Worm (Caenorhabditis elegans) whole organism, L1 larva: Measurements from ENCODE around the gene drp-1.

Experiments
- F16B12.6 ChIP-seq: fragments of 150-350 bp; optimal IDR thresholded peaks from 2 replicates; lab custom pipeline; 2014; ENCODE audit warnings: missing biosample characterization, missing genetic modification characterization
- Y116A8C.19 ChIP-seq: sonication (generic microtip); optimal IDR thresholded peaks from 2 replicates; lab custom pipeline; 2016; ENCODE audit warnings: missing compliant biosample characterization, missing genetic modification characterization, borderline replicate concordance
- aly-2 ChIP-seq: fragments of 150-350 bp; optimal IDR thresholded peaks from 2 replicates; lab custom pipeline; 2014; ENCODE audit warnings: missing biosample characterization, missing genetic modification characterization
- blmp-1 ChIP-seq: fragments of 150-350 bp; optimal IDR thresholded peaks from 2 replicates; lab custom pipeline; 2014; ENCODE audit warnings: missing biosample characterization, missing genetic modification characterization
- ceh-82 ChIP-seq, 3 experiments: fragments of 150-350 bp in 1 of 3; sonication (generic microtip) in 2 of 3; optimal IDR thresholded peaks; 2 replicates each; lab custom pipeline; 2014 to 2017; ENCODE audit warnings: missing biosample characterization in 3 of 3, missing genetic modification characterization in 3 of 3
- ces-1 ChIP-seq: fragments of 150-350 bp; optimal IDR thresholded peaks from 2 replicates; lab custom pipeline; 2014; ENCODE audit warnings: missing biosample characterization, missing genetic modification reagents, missing genetic modification characterization
- dpl-1 ChIP-seq, 3 experiments: fragments of 150-350 bp in 2 of 3; sonication (generic microtip) in 1 of 3; optimal IDR thresholded peaks; 2 replicates each; lab custom pipeline; 2014 to 2017; ENCODE audit warnings: missing biosample characterization in 3 of 3, missing genetic modification characterization in 3 of 3, missing genetic modification reagents in 3 of 3
- dsc-1 ChIP-seq: sonication (generic microtip); optimal IDR thresholded peaks from 2 replicates; lab custom pipeline; 2016; ENCODE audit warnings: mild to moderate bottlenecking, missing genetic modification characterization, missing compliant biosample characterization
- efl-1 ChIP-seq, 4 experiments: fragments of 150-350 bp; optimal IDR thresholded peaks in 3 of 4; peaks in 1 of 4; 1 replicate in 1 of 4; 2 replicates in 3 of 4; lab custom pipeline; 2014; ENCODE audit warnings: missing biosample characterization in 2 of 4, missing genetic modification characterization in 2 of 4, missing genetic modification reagents in 2 of 4
- egl-13 ChIP-seq: sonication (generic microtip); optimal IDR thresholded peaks from 2 replicates; lab custom pipeline; 2016; ENCODE audit warnings: missing genotype, missing genetic modification reagents, missing genetic modification characterization, missing compliant biosample characterization
- egl-27 ChIP-seq, 2 experiments: fragments of 150-350 bp in 1 of 2; sonication (generic microtip); optimal IDR thresholded peaks; 3 replicates each; lab custom pipeline; 2017 to 2018; ENCODE audit warnings: missing biosample characterization in 2 of 2, missing genetic modification characterization in 2 of 2, missing genetic modification reagents in 2 of 2
- elt-2 ChIP-seq: sonication (generic microtip); optimal IDR thresholded peaks from 2 replicates; lab custom pipeline; 2016; ENCODE audit warnings: missing genetic modification characterization, mild to moderate bottlenecking, inconsistent platforms, missing compliant biosample characterization, missing genetic modification reagents
- fkh-4 ChIP-seq: sonication (generic microtip); optimal IDR thresholded peaks from 2 replicates; lab custom pipeline; 2016; ENCODE audit warnings: missing compliant biosample characterization, missing genetic modification characterization, borderline replicate concordance
- fkh-8 ChIP-seq: sonication (generic microtip); optimal IDR thresholded peaks from 2 replicates; lab custom pipeline; 2016; ENCODE audit warnings: mild to moderate bottlenecking, missing genetic modification characterization, missing compliant biosample characterization
- grh-1 ChIP-seq: fragments of 200-800 bp; sonication (Bioruptor generic); IDR thresholded peaks from 2 replicates; pipeline ENCODE4 v1.3.6; 2022; ENCODE audit warnings: missing genetic modification reagents, missing genetic modification characterization, missing compliant biosample characterization
- hpl-2 ChIP-seq: fragments of 150-350 bp; optimal IDR thresholded peaks from 2 replicates; lab custom pipeline; 2014; ENCODE audit warnings: missing biosample characterization, missing genetic modification reagents, missing genetic modification characterization
- irx-1 ChIP-seq: sonication (generic microtip); optimal IDR thresholded peaks from 2 replicates; lab custom pipeline; 2016; ENCODE audit warnings: missing genetic modification characterization, missing compliant biosample characterization
- lin-13 ChIP-seq: fragments of 150-350 bp; optimal IDR thresholded peaks from 2 replicates; lab custom pipeline; 2014; ENCODE audit warnings: missing biosample characterization, missing genetic modification reagents, missing genetic modification characterization
- lin-14 ChIP-seq: fragments of 200-800 bp; sonication (Bioruptor generic); optimal IDR thresholded peaks from 2 replicates; lab custom pipeline; 2018; ENCODE audit warnings: mild to moderate bottlenecking, missing genetic modification characterization, moderate library complexity, missing compliant biosample characterization
- lin-35 ChIP-seq, 2 experiments: fragments of 150-350 bp; optimal IDR thresholded peaks; 2 replicates each; lab custom pipeline; 2014; ENCODE audit warnings: missing biosample characterization in 2 of 2, missing genetic modification characterization in 2 of 2, missing genetic modification reagents in 2 of 2
- lin-39 ChIP-seq: fragments of 150-350 bp; optimal IDR thresholded peaks from 2 replicates; lab custom pipeline; 2014; ENCODE audit warnings: missing biosample characterization, missing genetic modification reagents, missing genetic modification characterization
- lsy-2 ChIP-seq, 2 experiments: fragments of 150-350 bp; optimal IDR thresholded peaks; 2 replicates each; lab custom pipeline; 2014; ENCODE audit warnings: missing biosample characterization in 2 of 2, missing genetic modification characterization in 2 of 2
- mab-9 ChIP-seq: fragments of 200-800 bp; sonication (Bioruptor generic); IDR thresholded peaks from 2 replicates; pipeline ENCODE4 v1.3.6; 2022; ENCODE audit warnings: missing genetic modification reagents, missing genetic modification characterization, missing compliant biosample characterization
- mef-2 ChIP-seq: fragments of 150-350 bp; optimal IDR thresholded peaks from 2 replicates; lab custom pipeline; 2014; ENCODE audit warnings: missing biosample characterization, missing genetic modification characterization
- mep-1 ChIP-seq: fragments of 150-350 bp; optimal IDR thresholded peaks from 2 replicates; lab custom pipeline; 2014; ENCODE audit warnings: missing biosample characterization, missing genetic modification characterization
- nhr-12 ChIP-seq: sonication (generic microtip); optimal IDR thresholded peaks from 2 replicates; lab custom pipeline; 2017; ENCODE audit warnings: missing biosample characterization, missing genetic modification characterization
- nhr-20 ChIP-seq: sonication (generic microtip); optimal IDR thresholded peaks from 2 replicates; lab custom pipeline; 2016; ENCODE audit warnings: mild to moderate bottlenecking, missing genetic modification characterization, missing compliant biosample characterization
- nhr-47 ChIP-seq: sonication (generic microtip); optimal IDR thresholded peaks from 2 replicates; lab custom pipeline; 2016; ENCODE audit warnings: mild to moderate bottlenecking, missing genetic modification characterization, moderate library complexity, missing compliant biosample characterization
- nhr-71 ChIP-seq: sonication (generic microtip); optimal IDR thresholded peaks from 2 replicates; lab custom pipeline; 2016; ENCODE audit warnings: mild to moderate bottlenecking, missing genetic modification characterization, moderate library complexity, missing compliant biosample characterization
- nhr-77 ChIP-seq: fragments of 150-350 bp; optimal IDR thresholded peaks from 2 replicates; lab custom pipeline; 2014; ENCODE audit warnings: missing biosample characterization, missing genetic modification characterization
- nhr-85 ChIP-seq: sonication (generic microtip); peaks from one replicate; lab custom pipeline; 2016; ENCODE audit warnings: missing genetic modification characterization, inconsistent platforms, missing compliant biosample characterization
- nhr-90 ChIP-seq: sonication (generic microtip); optimal IDR thresholded peaks from 2 replicates; lab custom pipeline; 2016; ENCODE audit warnings: mild to moderate bottlenecking, missing genetic modification characterization, missing compliant biosample characterization; ENCODE audit not compliant: poor library complexity
- pag-3 ChIP-seq: sonication (generic microtip); optimal IDR thresholded peaks from 2 replicates; lab custom pipeline; 2017; ENCODE audit warnings: missing genetic modification characterization, mild to moderate bottlenecking, missing compliant biosample characterization, antibody characterized with exemption, borderline replicate concordance; ENCODE audit not compliant: insufficient read depth
- pax-3 ChIP-seq: fragments of 200-800 bp; sonication (Bioruptor generic); optimal IDR thresholded peaks from 2 replicates; lab custom pipeline; 2018; ENCODE audit warnings: mild to moderate bottlenecking, missing genetic modification characterization, moderate library complexity, missing compliant biosample characterization
- pqm-1 ChIP-seq: sonication (generic microtip); optimal IDR thresholded peaks from 3 replicates; lab custom pipeline; 2017; ENCODE audit warnings: missing biosample characterization, missing genetic modification characterization
- skn-1 ChIP-seq: fragments of 150-350 bp; optimal IDR thresholded peaks from 2 replicates; lab custom pipeline; 2014; ENCODE audit warnings: missing biosample characterization, missing genetic modification characterization
- snpc-4 ChIP-seq: fragments of 150-350 bp; optimal IDR thresholded peaks from 2 replicates; lab custom pipeline; 2014; ENCODE audit warnings: missing biosample characterization, missing genetic modification characterization
- snu-23 ChIP-seq: sonication (generic microtip); optimal IDR thresholded peaks from 2 replicates; lab custom pipeline; 2016; ENCODE audit warnings: missing genetic modification characterization, missing compliant biosample characterization
- sox-4 ChIP-seq: sonication (generic microtip); optimal IDR thresholded peaks from 2 replicates; lab custom pipeline; 2016; ENCODE audit warnings: missing genetic modification characterization, missing compliant biosample characterization
- sptf-1 ChIP-seq: fragments of 150-350 bp; optimal IDR thresholded peaks from 2 replicates; lab custom pipeline; 2014; ENCODE audit warnings: missing biosample characterization, missing genetic modification characterization
- swsn-7 ChIP-seq: sonication (generic microtip); optimal IDR thresholded peaks from 2 replicates; lab custom pipeline; 2016; ENCODE audit warnings: missing genetic modification characterization, missing compliant biosample characterization
- tbx-2 ChIP-seq: sonication (generic microtip); optimal IDR thresholded peaks from 2 replicates; lab custom pipeline; 2016; ENCODE audit warnings: missing genetic modification characterization, missing compliant biosample characterization
- unc-30 ChIP-seq: sonication (generic microtip); optimal IDR thresholded peaks from 2 replicates; lab custom pipeline; 2017; ENCODE audit warnings: missing biosample characterization, missing genetic modification characterization
- unc-62 ChIP-seq: fragments of 150-350 bp; optimal IDR thresholded peaks from 2 replicates; lab custom pipeline; 2014; ENCODE audit warnings: missing biosample characterization, missing genetic modification reagents, missing genetic modification characterization
- unc-86 ChIP-seq: sonication (generic microtip); optimal IDR thresholded peaks from 2 replicates; lab custom pipeline; 2016; ENCODE audit warnings: missing genetic modification characterization, missing compliant biosample characterization
- vab-15 ChIP-seq: sonication (generic microtip); optimal IDR thresholded peaks from 2 replicates; lab custom pipeline; 2017; ENCODE audit warnings: missing genotype, mild to moderate bottlenecking, missing genetic modification characterization, missing compliant biosample characterization
- ztf-11 ChIP-seq, 2 experiments: sonication (generic microtip); optimal IDR thresholded peaks; 2 replicates each; lab custom pipeline; 2016 to 2017; ENCODE audit warnings: missing genetic modification characterization in 2 of 2, missing biosample characterization in 1 of 2, missing compliant biosample characterization in 1 of 2
- ztf-4 ChIP-seq: fragments of 150-350 bp; optimal IDR thresholded peaks from 2 replicates; lab custom pipeline; 2014; ENCODE audit warnings: missing biosample characterization, missing genetic modification characterization

The drp-1 gene

DNA sequence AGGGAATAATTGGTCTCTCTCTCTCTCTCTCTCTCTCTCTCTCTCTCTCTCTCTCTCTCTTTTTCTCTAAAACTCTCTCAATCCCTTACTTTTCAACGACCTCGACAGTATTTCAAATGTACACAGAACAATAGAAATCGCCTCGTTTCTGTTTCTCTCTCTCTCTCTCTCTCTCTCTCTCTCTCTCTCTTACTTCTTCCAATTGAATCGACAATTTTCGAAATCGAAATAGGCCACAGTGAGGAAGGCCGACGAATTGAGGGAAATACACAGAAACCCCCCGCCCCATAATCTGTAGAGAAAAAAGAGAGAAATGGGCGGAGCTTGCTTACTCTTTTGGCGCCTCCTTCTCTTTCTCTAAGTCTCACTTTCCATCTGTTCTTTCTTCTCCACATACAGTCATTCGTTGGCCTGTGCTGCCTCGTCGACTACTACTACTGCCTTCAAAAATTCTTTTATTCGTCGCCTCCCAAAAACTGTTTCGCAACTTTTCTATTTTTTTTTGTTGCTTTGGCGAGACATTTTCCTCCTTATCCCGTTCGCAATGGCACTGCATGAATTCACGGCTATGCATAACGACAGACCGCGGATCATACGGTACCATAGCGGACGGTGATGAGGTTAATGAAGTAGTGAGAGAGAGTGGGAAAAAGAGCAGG lies 23.3 kb downstream of the drp-1 start (continued):
- TF ChIP-seq aly-2 (no peak), ztf-11 (tag; optimal IDR thresholded peaks at IDR 0.05; lab: Kevin White, UChicago) (no peak), pag-3 (tag; lab: Kevin White, UChicago) (no peak), hpl-2 (GFP tag; lab: Kevin White, UChicago) (no peak), nhr-20 (peak; percentile 74), tbx-2 (tag; lab: Kevin White, UChicago) (peak; percentile 12), F16B12.6 (tag; lab: Kevin White, UChicago) (no peak), nhr-77 (tag; lab: Kevin White, UChicago) (no peak), vab-15 (tag; lab: Kevin White, UChicago) (no peak), unc-30 (tag; lab: Kevin White, UChicago) (no peak), lin-39 (peak; percentile 12), pax-3 (tag; lab: Kevin White, UChicago) (no peak), fkh-4 (no peak), lin-35 (GFP tag; optimal IDR thresholded peaks at IDR 0.05; lab: Kevin White, UChicago) (peak; percentile 15), nhr-12 (no peak), mep-1 (tag; lab: Kevin White, UChicago) (peak; percentile 55), nhr-90 (tag; lab: Kevin White, UChicago) (peak; percentile 72), snpc-4 (tag; lab: Kevin White, UChicago) (peak; percentile 7), swsn-7 (tag; lab: Kevin White, UChicago) (peak; percentile 67), lsy-2 (tag; optimal IDR thresholded peaks at IDR 0.05; lab: Kevin White, UChicago) (peak; percentile 46 to 51), mab-9 (GFP tag; lab: Robert Waterston, UW) (no peak), grh-1 (GFP tag; lab: Robert Waterston, UW) (peak; percentile 85), ztf-4 (tag; lab: Kevin White, UChicago) (no peak), fkh-8 (tag; lab: Kevin White, UChicago) (no peak), sox-4 (tag; lab: Kevin White, UChicago) (no peak), egl-13 (no peak), skn-1 (peak; percentile 54), sptf-1 (tag; lab: Kevin White, UChicago) (no peak), Y116A8C.19 (tag; lab: Kevin White, UChicago) (no peak), dpl-1 (GFP tag; optimal IDR thresholded peaks at IDR 0.05; lab: Kevin White, UChicago) (peak; percentile 29 to 38 (median 36))
- TF ChIP-seq, all 84 proteins: peak for 29

DNA sequence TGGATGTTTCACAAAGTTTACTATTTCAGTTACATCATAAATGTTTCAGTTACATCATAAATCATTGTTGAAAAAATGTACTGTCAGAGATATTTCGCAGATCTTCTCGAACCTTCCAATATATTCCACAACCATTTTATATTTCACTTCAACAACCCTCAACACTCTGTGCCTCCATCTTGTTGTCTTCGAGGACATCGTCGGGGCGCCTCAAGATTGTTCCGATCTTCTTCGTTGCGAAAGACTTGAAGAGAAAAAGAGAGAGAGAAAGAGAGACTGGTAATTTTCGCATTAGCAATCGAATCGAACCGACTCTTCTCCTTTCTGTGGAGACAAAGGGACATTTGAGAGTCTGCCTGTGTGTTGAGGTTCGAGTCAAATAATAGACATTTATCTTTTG lies 25.0 kb downstream of the drp-1 start:
- TF ChIP-seq nhr-71 (tag; lab: Kevin White, UChicago): peak; percentile 58
- no peak for TF ChIP-seq dsc-1 (tag; lab: Kevin White, UChicago)
- TF ChIP-seq ces-1: no peak
- TF ChIP-seq ceh-82 (tag; optimal IDR thresholded peaks at IDR 0.05; lab: Kevin White, UChicago): peak in 1 of 3 experiments; percentile 1
- no peak for TF ChIP-seq pqm-1
- no peak for TF ChIP-seq unc-62 (GFP tag; lab: Kevin White, UChicago)
- peak; percentile 1 for TF ChIP-seq nhr-47 (tag; lab: Kevin White, UChicago)
- peak; percentile 11 to 12 (median 12) for TF ChIP-seq dpl-1 (GFP tag; optimal IDR thresholded peaks at IDR 0.05; lab: Kevin White, UChicago)
- peak; percentile 63 for TF ChIP-seq lin-14
- no peak for TF ChIP-seq irx-1 (tag; lab: Kevin White, UChicago)
- TF ChIP-seq efl-1 (optimal IDR thresholded peaks at IDR 0.05; lab: Kevin White, UChicago): peak in 1 of 2 experiments; percentile 4
- peak in 1 of 2 experiments; percentile 85 for TF ChIP-seq efl-1 (GFP tag; optimal IDR thresholded peaks at IDR 0.05 in 1 of 2; lab: Kevin White, UChicago)
- TF ChIP-seq unc-86: no peak
- TF ChIP-seq mep-1 (tag; lab: Kevin White, UChicago): peak; percentile 83
- no peak for TF ChIP-seq egl-27 (tag; optimal IDR thresholded peaks at IDR 0.05; lab: Kevin White, UChicago)
- TF ChIP-seq elt-2: no peak
- peak; percentile 24 for TF ChIP-seq lin-13 (GFP tag; lab: Kevin White, UChicago)
- no peak for TF ChIP-seq mef-2 (tag; lab: Kevin White, UChicago)
- TF ChIP-seq tbx-2 (tag; lab: Kevin White, UChicago): no peak
- TF ChIP-seq nhr-20: peak; percentile 40
- TF ChIP-seq nhr-90 (tag; lab: Kevin White, UChicago): peak; percentile 45
- peak; percentile 88 for TF ChIP-seq nhr-85 (tag; lab: Kevin White, UChicago)
- TF ChIP-seq blmp-1 (tag; lab: Kevin White, UChicago): peak; percentile 68
- peak; percentile 41 for TF ChIP-seq snu-23 (GFP tag; lab: Kevin White, UChicago)
- peak in 1 of 2 experiments; percentile 34 for TF ChIP-seq lsy-2 (tag; optimal IDR thresholded peaks at IDR 0.05; lab: Kevin White, UChicago)
